Worm (Caenorhabditis elegans) whole organism, early embryonic: Measurements from ENCODE around the gene F42E8.1.
A peak's percentile ranks its signal among the peaks of the same experiment; 100 is the strongest.

ENCODE experiments used
- B0310.2 ChIP-seq: sonication (generic microtip); optimal IDR thresholded peaks from 2 replicates; lab custom pipeline; 2016; ENCODE audit warnings: mild to moderate bottlenecking, missing genetic modification characterization, missing compliant biosample characterization
- F13C5.2 ChIP-seq: sonication (generic microtip); optimal IDR thresholded peaks from 2 replicates; lab custom pipeline; 2017; ENCODE audit warnings: mild to moderate bottlenecking, missing genetic modification characterization, inconsistent platforms, missing compliant biosample characterization
- aly-1 ChIP-seq: sonication (generic microtip); optimal IDR thresholded peaks from 2 replicates; lab custom pipeline; 2016; ENCODE audit warnings: missing genetic modification characterization, missing compliant biosample characterization
- ama-1 ChIP-seq: fragments of 150-350 bp; optimal IDR thresholded peaks from 2 replicates; lab custom pipeline; 2014
- ceh-13 ChIP-seq: fragments of 200-800 bp; sonication (Bioruptor generic); optimal IDR thresholded peaks from 2 replicates; lab custom pipeline; 2018; ENCODE audit warnings: mild to moderate bottlenecking, missing genetic modification characterization, missing compliant biosample characterization
- ceh-36 ChIP-seq: sonication (generic microtip); optimal IDR thresholded peaks from 2 replicates; lab custom pipeline; 2016; ENCODE audit warnings: missing genetic modification characterization, inconsistent platforms, missing compliant biosample characterization
- ets-7 ChIP-seq: sonication (generic microtip); optimal IDR thresholded peaks from 2 replicates; lab custom pipeline; 2016; ENCODE audit warnings: missing genotype, missing genetic modification characterization, missing compliant biosample characterization
- flt-1 ChIP-seq: fragments of 200-800 bp; sonication (Bioruptor generic); IDR thresholded peaks from 2 replicates; pipeline ENCODE4 v1.3.6; 2022; ENCODE audit warnings: missing genetic modification characterization, missing compliant biosample characterization
- hmbx-1 ChIP-seq: sonication (generic microtip); optimal IDR thresholded peaks from 2 replicates; lab custom pipeline; 2016; ENCODE audit warnings: mild to moderate bottlenecking, missing genetic modification characterization, missing compliant biosample characterization
- hmg-4 ChIP-seq: fragments of 200-800 bp; sonication (Bioruptor generic); optimal IDR thresholded peaks from 2 replicates; lab custom pipeline; 2018; ENCODE audit warnings: mild to moderate bottlenecking, missing genetic modification characterization, missing compliant biosample characterization
- hnd-1 ChIP-seq: sonication (generic microtip); optimal IDR thresholded peaks from 2 replicates; lab custom pipeline; 2016; ENCODE audit warnings: missing genetic modification characterization, missing compliant biosample characterization
- pes-1 ChIP-seq: fragments of 200-800 bp; sonication (Bioruptor generic); IDR thresholded peaks from 2 replicates; pipeline ENCODE4 v1.3.6; 2022; ENCODE audit warnings: missing genetic modification reagents, missing genetic modification characterization, missing compliant biosample characterization
- scrt-1 ChIP-seq: fragments of 200-800 bp; sonication (Bioruptor generic); IDR thresholded peaks from 2 replicates; pipeline ENCODE4 v1.3.6; 2022; ENCODE audit warnings: missing genetic modification characterization, missing compliant biosample characterization
- sea-1 ChIP-seq: fragments of 200-800 bp; sonication (Bioruptor generic); conservative IDR thresholded peaks from 2 replicates; pipeline ENCODE4 v1.3.6; 2022; ENCODE audit warnings: missing genetic modification characterization, missing compliant biosample characterization
- tbx-11 ChIP-seq: fragments of 200-800 bp; sonication (Bioruptor generic); IDR thresholded peaks from 2 replicates; pipeline ENCODE4 v1.3.6; 2022; ENCODE audit warnings: missing genetic modification characterization, missing compliant biosample characterization
- tbx-37 ChIP-seq: fragments of 200-800 bp; sonication (Bioruptor generic); conservative IDR thresholded peaks from 2 replicates; pipeline ENCODE4 v1.3.6; 2022; ENCODE audit warnings: missing genetic modification reagents, missing genetic modification characterization, missing compliant biosample characterization
- tra-4 ChIP-seq: sonication (generic microtip); optimal IDR thresholded peaks from 2 replicates; lab custom pipeline; 2017; ENCODE audit warnings: missing genetic modification characterization, missing compliant biosample characterization

The F42E8.1 gene

DNA sequence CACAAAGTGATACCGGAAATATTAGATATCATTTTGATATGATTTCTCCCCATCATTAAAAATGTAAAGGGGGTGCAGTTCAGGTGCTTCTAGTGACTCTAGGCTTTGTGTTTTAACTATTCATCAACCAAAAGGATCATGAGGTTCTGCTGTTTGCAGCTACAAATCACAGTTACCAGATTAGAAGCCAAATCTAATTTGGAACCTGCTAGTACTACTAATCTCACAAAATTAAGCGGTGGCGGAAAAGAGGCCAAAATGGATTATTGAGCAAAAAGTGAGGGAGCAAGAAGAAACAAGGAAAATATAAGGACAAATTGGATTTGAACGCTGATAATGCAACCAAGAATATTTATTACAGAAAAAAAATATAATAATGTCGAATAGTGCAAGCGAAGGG lies 12.2 kb downstream of the F42E8.1 start:
- no peak for TF ChIP-seq B0310.2
- TF ChIP-seq hmbx-1 (tag; lab: Kevin White, UChicago) = no peak
- no peak for TF ChIP-seq hnd-1
- no peak for TF ChIP-seq ama-1 (lab: Kevin White, UChicago)
- TF ChIP-seq ceh-36 = no peak
- TF ChIP-seq hmg-4 = no peak
- TF ChIP-seq flt-1 (GFP tag; lab: Robert Waterston, UW) = no peak
- TF ChIP-seq ets-7 = no peak
- no peak for TF ChIP-seq scrt-1 (GFP tag; lab: Robert Waterston, UW)
- no peak for TF ChIP-seq F13C5.2 (tag; lab: Kevin White, UChicago)
- TF ChIP-seq pes-1 (GFP tag; lab: Robert Waterston, UW) = no peak
- no peak for TF ChIP-seq tbx-11
- no peak for TF ChIP-seq ceh-13 (GFP tag; lab: Kevin White, UChicago)

DNA sequence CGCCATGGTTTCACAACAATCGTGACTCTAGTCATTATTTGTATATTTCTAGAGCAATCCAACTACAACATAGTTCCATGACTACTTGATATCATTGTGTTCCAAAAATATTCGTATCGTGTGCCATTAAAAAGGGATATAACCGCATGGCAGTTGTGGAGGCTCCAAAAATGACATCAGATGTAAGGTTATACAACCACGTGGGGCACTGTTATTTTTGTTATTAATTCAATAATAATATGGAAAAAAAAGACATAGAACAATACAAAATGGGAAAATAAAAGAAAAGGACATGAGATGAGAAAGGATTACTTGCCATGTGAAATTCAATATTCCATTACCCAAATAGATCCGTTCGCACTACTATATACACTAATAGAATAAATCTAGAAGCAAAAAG lies 13.5 kb downstream of the F42E8.1 start:
- no peak for TF ChIP-seq ets-7
- no peak for TF ChIP-seq hmbx-1 (tag; lab: Kevin White, UChicago)
- TF ChIP-seq tbx-37 (GFP tag; lab: Robert Waterston, UW) = no peak
- TF ChIP-seq hmg-4 = no peak
- no peak for TF ChIP-seq sea-1
- no peak for TF ChIP-seq aly-1
- no peak for TF ChIP-seq hnd-1
- no peak for TF ChIP-seq ceh-13 (GFP tag; lab: Kevin White, UChicago)
- TF ChIP-seq ceh-36 = no peak
- TF ChIP-seq pes-1 (GFP tag; lab: Robert Waterston, UW) = no peak

DNA sequence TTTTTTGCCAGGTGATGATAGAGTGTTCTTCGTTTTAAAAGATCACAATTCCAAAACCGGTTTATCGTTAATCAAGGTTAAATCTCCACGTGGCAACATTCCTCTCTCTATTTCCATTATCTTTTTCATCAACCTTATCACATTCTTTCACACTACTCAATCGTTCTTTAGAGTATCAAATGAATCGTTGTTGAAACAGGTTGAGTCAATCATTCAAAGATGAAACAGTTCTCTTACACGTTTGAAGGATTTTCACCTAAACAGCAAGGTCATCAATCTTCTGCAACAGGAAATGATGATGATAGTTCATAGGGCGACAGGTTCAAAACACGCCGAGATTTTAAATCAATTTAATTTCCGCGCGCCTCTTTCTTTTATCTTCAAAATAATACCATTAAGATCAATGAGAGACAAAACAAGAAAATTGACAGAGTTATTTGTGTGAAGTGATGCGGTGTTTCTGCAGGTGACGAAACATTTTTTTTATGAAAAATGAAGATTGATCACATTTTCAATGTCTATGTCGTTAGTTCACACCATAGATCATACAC lies 19.3 kb downstream of the F42E8.1 start:
- TF ChIP-seq pes-1 (GFP tag; lab: Robert Waterston, UW) (no peak), ets-7 (no peak), hmg-4 (no peak), tbx-37 (GFP tag; lab: Robert Waterston, UW) (no peak), ama-1 (lab: Kevin White, UChicago) (no peak), sea-1 (no peak), ceh-36 (no peak), hmbx-1 (tag; lab: Kevin White, UChicago) (no peak), scrt-1 (GFP tag; lab: Robert Waterston, UW) (no peak), B0310.2 (no peak)

DNA sequence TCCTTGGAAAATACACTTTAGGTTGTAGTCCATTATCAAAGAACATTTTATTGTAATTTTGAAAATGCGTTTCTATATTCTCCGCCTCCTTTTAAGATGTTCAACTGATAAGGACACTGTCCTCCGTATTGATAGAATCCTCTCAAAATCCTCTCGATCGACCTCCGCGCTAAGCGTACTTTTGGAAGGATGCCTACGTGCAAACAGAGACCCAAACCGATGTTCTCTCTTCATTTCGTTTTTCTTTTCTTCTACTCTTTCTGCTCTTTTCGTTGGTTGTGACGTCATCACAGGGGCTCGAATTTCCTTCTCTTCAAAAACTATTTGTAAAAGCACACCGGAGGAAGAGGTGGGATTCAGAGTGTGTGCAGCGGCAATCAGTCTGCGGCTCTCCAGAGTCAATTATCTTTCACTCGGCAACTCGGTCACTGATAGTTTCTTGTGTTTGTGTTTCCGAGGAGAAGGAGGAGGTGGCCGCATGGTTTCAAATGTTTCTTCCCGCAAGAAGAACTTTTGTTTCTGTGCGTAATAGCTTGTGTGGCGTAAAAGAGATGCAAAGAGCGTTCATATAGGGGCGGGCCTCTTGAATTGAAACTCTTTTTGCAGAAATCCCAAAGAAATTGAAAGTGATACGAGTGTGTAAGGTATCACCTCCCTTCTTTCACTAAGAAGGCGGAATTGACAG lies 20.6 kb downstream of the F42E8.1 start, which contains the start of gene C34B4.2:
Gene C34B4.2, plus strand, starts transcription at position 614 of the 685 bp plus-strand sequence.
- TF ChIP-seq ama-1 (lab: Kevin White, UChicago) = no peak
- no peak for TF ChIP-seq sea-1
- no peak for TF ChIP-seq tbx-11
- no peak for TF ChIP-seq flt-1 (GFP tag; lab: Robert Waterston, UW)
- no peak for TF ChIP-seq aly-1
- TF ChIP-seq hnd-1 = no peak

DNA sequence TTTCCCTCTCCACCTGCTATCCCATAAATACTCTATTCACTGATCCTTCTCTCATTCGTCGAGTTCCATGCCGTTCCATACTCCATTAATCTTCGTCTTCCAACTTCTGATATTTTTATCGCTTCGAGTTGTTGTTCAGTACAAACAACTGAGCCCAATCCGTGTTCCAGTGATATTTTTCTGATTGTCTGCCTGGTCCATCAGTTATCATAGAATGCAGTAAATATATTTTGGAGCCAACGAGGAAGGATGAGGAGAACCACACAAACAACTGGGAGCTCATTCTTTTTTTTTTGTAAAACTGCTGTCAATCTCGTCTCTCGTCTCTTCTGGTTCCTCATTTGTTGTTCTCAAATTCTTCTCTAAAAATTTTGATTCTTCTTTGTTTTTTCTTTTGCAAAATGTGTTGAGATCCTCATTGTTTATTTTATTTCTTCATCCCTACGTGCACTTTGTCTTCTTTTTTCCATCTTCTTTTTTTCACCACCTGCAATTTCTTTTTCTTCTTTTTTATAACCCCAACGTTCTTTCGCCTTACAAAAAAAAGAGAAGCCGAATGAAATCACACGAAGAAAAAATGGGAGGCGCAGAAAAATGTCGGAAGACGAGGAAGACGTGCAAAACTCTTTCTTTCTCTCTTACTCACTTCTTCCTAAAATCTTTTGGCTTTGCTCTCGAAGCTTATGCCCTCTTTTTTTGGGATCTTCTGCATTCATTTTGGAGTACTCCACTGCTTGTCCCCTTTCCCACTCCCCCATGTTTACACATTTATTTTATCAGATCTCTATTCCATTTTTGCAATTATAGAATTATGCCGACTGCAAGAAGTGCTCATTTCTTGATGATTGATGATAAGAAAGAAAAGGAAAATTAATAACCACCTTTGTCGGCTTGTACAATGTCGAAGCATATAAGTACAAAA lies 22.1 kb downstream of the F42E8.1 start:
- TF ChIP-seq B0310.2 (no peak), tra-4 (tag; lab: Kevin White, UChicago) (no peak), ets-7 (no peak), hnd-1 (no peak), ceh-13 (GFP tag; lab: Kevin White, UChicago) (no peak), ceh-36 (no peak), ama-1 (lab: Kevin White, UChicago) (no peak), tbx-11 (no peak), flt-1 (GFP tag; lab: Robert Waterston, UW) (no peak), sea-1 (no peak), tbx-37 (GFP tag; lab: Robert Waterston, UW) (no peak), pes-1 (GFP tag; lab: Robert Waterston, UW) (no peak), aly-1 (no peak)

DNA sequence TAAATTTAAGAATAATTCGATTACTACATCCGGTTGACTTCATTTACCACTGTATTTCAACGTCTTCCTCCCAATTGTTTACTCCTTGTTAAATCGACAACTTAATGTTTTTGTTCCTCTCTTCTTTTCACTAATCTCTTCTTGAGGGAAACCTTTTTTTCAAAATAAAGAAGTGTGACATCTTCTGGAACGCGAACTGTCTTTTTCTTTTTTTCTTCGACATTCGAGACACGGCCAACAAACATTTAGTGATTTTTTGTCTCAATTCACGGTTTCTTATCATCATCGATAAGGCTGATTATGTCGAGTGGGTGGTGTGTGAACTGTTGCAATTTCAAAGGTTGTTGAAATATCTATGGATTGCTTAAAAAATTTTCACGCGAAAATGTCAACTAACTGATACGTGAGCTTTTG lies 23.3 kb downstream of the F42E8.1 start:
- TF ChIP-seq ama-1 (lab: Kevin White, UChicago) = no peak
- no peak for TF ChIP-seq tbx-37 (GFP tag; lab: Robert Waterston, UW)
- TF ChIP-seq flt-1 (GFP tag; lab: Robert Waterston, UW) = no peak
- no peak for TF ChIP-seq hnd-1
- no peak for TF ChIP-seq ets-7
- TF ChIP-seq F13C5.2 (tag; lab: Kevin White, UChicago) = no peak
- TF ChIP-seq aly-1 = no peak
- no peak for TF ChIP-seq B0310.2
- no peak for TF ChIP-seq hmbx-1 (tag; lab: Kevin White, UChicago)
- no peak for TF ChIP-seq pes-1 (GFP tag; lab: Robert Waterston, UW)
- no peak for TF ChIP-seq sea-1
- TF ChIP-seq ceh-13 (GFP tag; lab: Kevin White, UChicago) = no peak
- TF ChIP-seq hmg-4 = no peak
- no peak for TF ChIP-seq scrt-1 (GFP tag; lab: Robert Waterston, UW)
- TF ChIP-seq tra-4 (tag; lab: Kevin White, UChicago) = no peak
- no peak for TF ChIP-seq tbx-11
- no peak for TF ChIP-seq ceh-36

DNA sequence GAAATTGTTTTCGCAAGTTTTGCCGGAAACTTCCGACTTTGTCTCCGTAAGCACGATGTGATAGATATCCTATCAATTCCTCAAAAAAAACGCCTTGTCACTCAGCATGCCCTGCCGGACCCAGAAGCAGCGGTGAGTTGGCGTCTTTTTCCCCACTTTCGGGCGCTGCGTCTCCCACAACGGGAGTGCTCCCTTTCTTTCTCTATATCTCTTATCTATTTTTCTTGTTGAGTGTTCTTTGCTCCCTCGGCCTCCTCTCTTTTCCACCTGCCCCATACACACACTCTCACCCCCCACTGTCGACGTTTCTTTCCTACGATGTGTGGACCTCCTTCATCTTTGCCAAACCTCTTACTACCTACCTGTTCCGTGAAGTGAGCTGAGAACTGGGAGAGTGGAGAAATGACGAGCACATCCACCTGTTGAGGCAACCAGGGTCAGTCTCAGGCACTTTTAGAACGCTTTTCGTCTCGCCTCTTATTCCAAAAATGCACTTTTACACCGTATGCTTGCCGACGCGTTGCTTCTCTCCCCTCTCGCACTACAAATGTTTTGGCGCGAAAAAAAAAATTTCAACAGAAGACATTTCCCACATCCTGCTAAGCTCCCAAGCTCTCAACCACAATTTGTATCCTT lies 24.1 kb downstream of the F42E8.1 start:
- TF ChIP-seq tbx-37 (GFP tag; lab: Robert Waterston, UW) (no peak), hmg-4 (peak; percentile 23), flt-1 (GFP tag; lab: Robert Waterston, UW) (no peak), ets-7 (no peak)
